Worm (Caenorhabditis elegans): ENCODE data around the gene C36E6.2.
A peak's percentile ranks its signal among the peaks of the same experiment; 100 is the strongest.

C36E6.2 gene

ce11 chrX:17442539-17442938 is 8.9 kb upstream of the C36E6.2 start:
- TF ChIP-seq grh-1 (GFP tag; IDR thresholded peaks at IDR 0.05): peak; percentile 45; the same call in 1 of the 2 replicates
- 0 out of 2 replicates have a peak, but pooled peaks have one; percentile 34 for TF ChIP-seq mab-9 (GFP tag; IDR thresholded peaks at IDR 0.05)

ce11 chrX:17456536-17457165 is 5.2 kb downstream of the C36E6.2 start, which contains the start of gene mlc-2:
Gene mlc-2 (minus strand): TSS chrX:17456586.
- TF ChIP-seq egl-27 (tag; optimal IDR thresholded peaks at IDR 0.05): no peak
- TF ChIP-seq grh-1 (GFP tag; IDR thresholded peaks at IDR 0.05): no peak
- no peak for TF ChIP-seq fos-1 (tag; optimal IDR thresholded peaks at IDR 0.05)
- no peak for TF ChIP-seq alr-1 (tag; optimal IDR thresholded peaks at IDR 0.05; ENCODE audit: borderline replicate concordance)
- TF ChIP-seq xbp-1 (tag; optimal IDR thresholded peaks at IDR 0.05): peak; percentile 9
- peak; percentile 3 for TF ChIP-seq unc-130 (tag; optimal IDR thresholded peaks at IDR 0.05)
- TF ChIP-seq blmp-1 (tag; optimal IDR thresholded peaks at IDR 0.05): no peak
- TF ChIP-seq nhr-28 (tag; optimal IDR thresholded peaks at IDR 0.05): no peak
- TF ChIP-seq nhr-76 (tag; optimal IDR thresholded peaks at IDR 0.05): no peak
- no peak for TF ChIP-seq egl-13 (tag; optimal IDR thresholded peaks at IDR 0.05)
- TF ChIP-seq ceh-8 (GFP tag; optimal IDR thresholded peaks at IDR 0.05): no peak
- peak; percentile 96 for TF ChIP-seq pag-3 (tag; optimal IDR thresholded peaks at IDR 0.05; ENCODE audit: borderline replicate concordance, insufficient read depth)
- TF ChIP-seq nhr-12 (tag; optimal IDR thresholded peaks at IDR 0.05): no peak
- peak; percentile 65 for TF ChIP-seq nhr-19 (GFP tag; conservative IDR thresholded peaks at IDR 0.05)
- peak; percentile 57 for TF ChIP-seq nhr-20 (tag; optimal IDR thresholded peaks at IDR 0.05)
- no peak for TF ChIP-seq elt-2 (tag; optimal IDR thresholded peaks at IDR 0.05)
- TF ChIP-seq nhr-237 (tag; optimal IDR thresholded peaks at IDR 0.05): no peak
- peak; percentile 28 for TF ChIP-seq swsn-7 (tag; optimal IDR thresholded peaks at IDR 0.05)
- TF ChIP-seq dpl-1 (GFP tag; optimal IDR thresholded peaks at IDR 0.05): no peak
- peak in 1 of 2 experiments; percentile 41 for TF ChIP-seq lsy-2 (tag; optimal IDR thresholded peaks at IDR 0.05)
- TF ChIP-seq zip-4 (GFP tag; optimal IDR thresholded peaks at IDR 0.05): no peak
- TF ChIP-seq lin-15B (tag; optimal IDR thresholded peaks at IDR 0.05): no peak
- no peak for TF ChIP-seq sup-37 (GFP tag; optimal IDR thresholded peaks at IDR 0.05)
- peak; percentile 55 for TF ChIP-seq snu-23 (GFP tag; optimal IDR thresholded peaks at IDR 0.05)
- TF ChIP-seq rnt-1 (tag; optimal IDR thresholded peaks at IDR 0.05): peak; percentile 71
- no peak for TF ChIP-seq unc-98 (GFP tag; IDR thresholded peaks at IDR 0.05)
- TF ChIP-seq C34B4.2 (tag; optimal IDR thresholded peaks at IDR 0.05): no peak
- no peak for TF ChIP-seq fkh-4 (tag; optimal IDR thresholded peaks at IDR 0.05; ENCODE audit: borderline replicate concordance)
- no peak for TF ChIP-seq C16A3.4 (tag; optimal IDR thresholded peaks at IDR 0.05)
- TF ChIP-seq lin-14 (GFP tag; optimal IDR thresholded peaks at IDR 0.05): peak; percentile 79
- peak; percentile 35 for TF ChIP-seq nhr-77 (tag; optimal IDR thresholded peaks at IDR 0.05)
- TF ChIP-seq unc-30 (tag; optimal IDR thresholded peaks at IDR 0.05): no peak
- TF ChIP-seq dsc-1 (tag; optimal IDR thresholded peaks at IDR 0.05): peak; percentile 67
- TF ChIP-seq aha-1 (tag; optimal IDR thresholded peaks at IDR 0.05): no peak
- TF ChIP-seq ztf-4 (tag; optimal IDR thresholded peaks at IDR 0.05): no peak
- peak; percentile 20 for TF ChIP-seq nhr-47 (tag; optimal IDR thresholded peaks at IDR 0.05)
- TF ChIP-seq nhr-71 (tag; optimal IDR thresholded peaks at IDR 0.05): peak; percentile 82
- peak; percentile 52 for TF ChIP-seq tbx-2 (tag; optimal IDR thresholded peaks at IDR 0.05)
- TF ChIP-seq nhr-84 (tag; optimal IDR thresholded peaks at IDR 0.05): no peak
- no peak for TF ChIP-seq fkh-8 (tag; optimal IDR thresholded peaks at IDR 0.05)
- TF ChIP-seq lir-3 (tag; optimal IDR thresholded peaks at IDR 0.05; ENCODE audit: poor library complexity): no peak

All from whole organism, L1 larva.